Fruit fly (Drosophila melanogaster) whole organism, wandering third instar larva: ENCODE results near the gene CG12155.

ENCODE experiments used
- Abd-B ChIP-seq: fragments of >200 bp; optimal IDR thresholded peaks from 2 replicates; lab custom pipeline; 2017; ENCODE audit warnings: missing biosample characterization, missing genetic modification characterization
- Dfd ChIP-seq: fragments of >200 bp; optimal IDR thresholded peaks from 2 replicates; lab custom pipeline; 2017; ENCODE audit warnings: missing biosample characterization, missing genetic modification characterization
- Hr78 ChIP-seq: fragments of >200 bp; optimal IDR thresholded peaks from 2 replicates; lab custom pipeline; 2017; ENCODE audit warnings: missing biosample characterization, missing genetic modification characterization

dm6 chrX:7696711-7697654 is 31.6 kb upstream of the CG12155 start:
- TF ChIP-seq Hr78 (GFP tag; lab: Kevin White, UChicago) (no peak), Abd-B (GFP tag; lab: Kevin White, UChicago) (no peak), Dfd (GFP tag; lab: Kevin White, UChicago) (peak; percentile 79)
